Fruit fly (Drosophila melanogaster): ENCODE data around the gene CG17078.

The CG17078 gene

DNA sequence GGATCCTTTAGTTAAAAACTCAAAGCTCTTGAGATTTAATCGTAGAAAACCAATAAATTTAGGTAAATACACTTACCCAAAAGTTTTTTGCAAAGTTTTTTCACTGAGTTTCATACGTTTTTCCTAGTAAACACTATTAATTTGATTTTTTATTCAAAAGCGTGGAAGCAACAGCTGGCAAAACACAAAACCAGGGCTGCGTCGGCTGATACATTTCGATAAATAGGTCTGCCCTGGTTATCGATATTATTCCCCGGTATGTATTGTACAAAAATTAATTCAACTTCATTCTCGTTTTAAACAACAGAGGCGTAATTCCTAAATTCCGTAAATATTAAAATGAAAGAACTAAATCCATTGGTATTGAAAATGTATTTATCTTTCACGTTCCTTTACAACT, 6.5 kb downstream of the CG17078 start, which contains the start of gene Dus1 (continued):
- TF ChIP-seq unc-4 (GFP tag; IDR thresholded peaks at IDR 0.05; ENCODE audit: partially characterized antibody), result peak; percentile 76
- TF ChIP-seq Sin3A (optimal IDR thresholded peaks at IDR 0.05), result peak; percentile 9
- TF ChIP-seq Awh (GFP tag; IDR thresholded peaks at IDR 0.05), result no peak
- no peak for TF ChIP-seq Drgx (GFP tag; IDR thresholded peaks at IDR 0.05)
- TF ChIP-seq CG17328 (GFP tag; IDR thresholded peaks at IDR 0.05), result no peak
- TF ChIP-seq Myb (GFP tag; optimal IDR thresholded peaks at IDR 0.05), result peak; percentile 50
- TF ChIP-seq slou (GFP tag; optimal IDR thresholded peaks at IDR 0.05), result no peak
- TF ChIP-seq CG2120 (GFP tag; optimal IDR thresholded peaks at IDR 0.05), result no peak
- no peak for TF ChIP-seq CG8089 (GFP tag; optimal IDR thresholded peaks at IDR 0.05)
- TF ChIP-seq CG12299 (tag; optimal IDR thresholded peaks at IDR 0.05), result no peak
- TF ChIP-seq CG5180 (GFP tag; optimal IDR thresholded peaks at IDR 0.05), result no peak
- peak; percentile 44 for TF ChIP-seq CG4617 (GFP tag; optimal IDR thresholded peaks at IDR 0.05; ENCODE audit: borderline replicate concordance)
- no peak for TF ChIP-seq CG8388 (GFP tag; optimal IDR thresholded peaks at IDR 0.05)
- TF ChIP-seq sd (tag; optimal IDR thresholded peaks at IDR 0.05), result no peak
- TF ChIP-seq pan (optimal IDR thresholded peaks at IDR 0.05), result no peak
- TF ChIP-seq pan (GFP tag; optimal IDR thresholded peaks at IDR 0.05 in 1 of 2, IDR thresholded peaks at IDR 0.05 in 1 of 2), result no peak
- TF ChIP-seq CG34224 (GFP tag; IDR thresholded peaks at IDR 0.05; ENCODE audit: partially characterized antibody), result peak; percentile 84
- peak; percentile 51 for TF ChIP-seq Sry-β (GFP tag; optimal IDR thresholded peaks at IDR 0.05)
- peak; percentile 86 for TF ChIP-seq CG13287 (GFP tag; IDR thresholded peaks at IDR 0.05; ENCODE audit: partially characterized antibody)
- TF ChIP-seq fd3F (GFP tag; optimal IDR thresholded peaks at IDR 0.05), result no peak
- peak; percentile 7 for TF ChIP-seq grau (tag; optimal IDR thresholded peaks at IDR 0.05)
- peak; percentile 73 for TF ChIP-seq Med (GFP tag)
- TF ChIP-seq gsb (GFP tag; IDR thresholded peaks at IDR 0.05), result no peak
- TF ChIP-seq CG12769 (tag; optimal IDR thresholded peaks at IDR 0.05), result no peak
- peak; percentile 92 for TF ChIP-seq CG2116 (GFP tag; optimal IDR thresholded peaks at IDR 0.05)
- TF ChIP-seq YL-1 (GFP tag; optimal IDR thresholded peaks at IDR 0.05), result peak; percentile 89
- peak; percentile 20 for TF ChIP-seq CG30020 (tag; optimal IDR thresholded peaks at IDR 0.05)
- no peak for TF ChIP-seq sima (GFP tag; optimal IDR thresholded peaks at IDR 0.05)
- peak; percentile 49; the same call in 1 of the 3 replicates for TF ChIP-seq CG34422 (GFP tag; IDR thresholded peaks at IDR 0.05)
- TF ChIP-seq chinmo (GFP tag; IDR thresholded peaks at IDR 0.05; ENCODE audit: partially characterized antibody), result peak; percentile 63; the same call in 1 of the 4 replicates
- 0 out of 3 replicates have a peak, but pooled peaks have one; percentile 15 for TF ChIP-seq CG17361 (GFP tag; IDR thresholded peaks at IDR 0.05)
- TF ChIP-seq CG2712 (tag; optimal IDR thresholded peaks at IDR 0.05), result peak; percentile 15
- no peak for TF ChIP-seq CG14441 (GFP tag; IDR thresholded peaks at IDR 0.05)
- TF ChIP-seq CG8924 (tag; optimal IDR thresholded peaks at IDR 0.05), result peak; percentile 24
- TF ChIP-seq CG15514 (GFP tag; optimal IDR thresholded peaks at IDR 0.05), result peak; percentile 41
- peak; percentile 11; the same call in 1 of the 2 replicates for TF ChIP-seq CG9932 (GFP tag; IDR thresholded peaks at IDR 0.05)
- no peak for TF ChIP-seq Fer3 (tag; optimal IDR thresholded peaks at IDR 0.05)
- no peak for TF ChIP-seq CG2875 (GFP tag; optimal IDR thresholded peaks at IDR 0.05)
- no peak for TF ChIP-seq CG8478 (optimal IDR thresholded peaks at IDR 0.05)
- TF ChIP-seq stwl (tag; optimal IDR thresholded peaks at IDR 0.05), result peak; percentile 92
- TF ChIP-seq nmo (GFP tag; optimal IDR thresholded peaks at IDR 0.05), result peak; percentile 2
- peak; percentile 52 for TF ChIP-seq inv (GFP tag; IDR thresholded peaks at IDR 0.05; ENCODE audit: partially characterized antibody)
- TF ChIP-seq CG17912 (GFP tag; optimal IDR thresholded peaks at IDR 0.05), result no peak
- peak; percentile 77 for TF ChIP-seq CG6791 (GFP tag; IDR thresholded peaks at IDR 0.05; ENCODE audit: partially characterized antibody)
- TF ChIP-seq D19B (GFP tag; optimal IDR thresholded peaks at IDR 0.05), result no peak
- TF ChIP-seq Dp (GFP tag; optimal IDR thresholded peaks at IDR 0.05), result peak; percentile 73
- TF ChIP-seq vvl (GFP tag; IDR thresholded peaks at IDR 0.05), result peak; percentile 75
- no peak for TF ChIP-seq CG1024 (GFP tag; IDR thresholded peaks at IDR 0.05)
- peak; percentile 68; the same call in 1 of the 2 replicates for TF ChIP-seq amos (GFP tag; IDR thresholded peaks at IDR 0.05; ENCODE audit: partially characterized antibody)
- TF ChIP-seq CG16813 (GFP tag; IDR thresholded peaks at IDR 0.05; ENCODE audit: partially characterized antibody), result peak; percentile 53; the same call in 2 of the 3 replicates
